Fruit fly (Drosophila melanogaster) whole organism, embryonic: ENCODE measurements around the gene Mkp3.

Experiments
- Aef1 ChIP-seq: fragments of 200-800 bp; sonication (Bioruptor generic); IDR thresholded peaks from 3 replicates; pipeline ENCODE4 v1.3.6; 2022; ENCODE audit warnings: missing biosample characterization, missing genetic modification characterization
- Atf-2 ChIP-seq: fragments of 200-800 bp; sonication (Bioruptor generic); optimal IDR thresholded peaks from 2 replicates; lab custom pipeline; 2016; ENCODE audit warnings: missing biosample characterization, missing genetic modification characterization
- Atf6 ChIP-seq: fragments of 200-800 bp; sonication (Bioruptor generic); IDR thresholded peaks from 2 replicates; pipeline ENCODE4 v1.3.6; 2022; ENCODE audit warnings: missing biosample characterization, missing genetic modification characterization
- Awh ChIP-seq: fragments of 200-800 bp; sonication (Bioruptor generic); IDR thresholded peaks from 2 replicates; pipeline ENCODE4, ENCODE4 v1.3.6; 2022; ENCODE audit warnings: missing biosample characterization, missing genetic modification characterization
- Blimp-1 ChIP-seq: fragments of 200-800 bp; sonication (Bioruptor generic); optimal IDR thresholded peaks from 3 replicates; lab custom pipeline; 2018; ENCODE audit warnings: missing biosample characterization, missing genetic modification characterization, mild to moderate bottlenecking, moderate library complexity, missing genetic modification reagents
- CG1024 ChIP-seq: fragments of 200-800 bp; sonication (Bioruptor generic); IDR thresholded peaks from 2 replicates; pipeline ENCODE4 v1.3.6; 2022; ENCODE audit warnings: missing biosample characterization, missing genetic modification characterization
- CG11695 ChIP-seq: fragments of 200-800 bp; sonication (Bioruptor generic); IDR thresholded peaks from 3 replicates; pipeline ENCODE4 v1.3.6; 2022; ENCODE audit warnings: missing biosample characterization, missing genetic modification characterization
- CG12155 ChIP-seq: fragments of 200-800 bp; sonication (Bioruptor generic); optimal IDR thresholded peaks from 3 replicates; lab custom pipeline; 2016; ENCODE audit warnings: missing biosample characterization, missing genetic modification characterization
- CG16815 ChIP-seq: fragments of 200-800 bp; sonication (Bioruptor generic); optimal IDR thresholded peaks from 3 replicates; lab custom pipeline; 2017; ENCODE audit warnings: missing biosample characterization, mild to moderate bottlenecking, missing genetic modification characterization
- CG17385 ChIP-seq: fragments of 200-800 bp; sonication (Bioruptor generic); optimal IDR thresholded peaks from 3 replicates; lab custom pipeline; 2018; ENCODE audit warnings: missing biosample characterization, mild to moderate bottlenecking, missing genetic modification characterization
- CG2712 ChIP-seq: fragments of 200-800 bp; optimal IDR thresholded peaks from 3 replicates; lab custom pipeline; 2019; ENCODE audit warnings: missing biosample characterization, mild to moderate bottlenecking, missing genetic modification characterization, moderate library complexity
- CG33213 ChIP-seq: fragments of 200-800 bp; sonication (Bioruptor generic); optimal IDR thresholded peaks from 3 replicates; lab custom pipeline; 2016; ENCODE audit warnings: missing biosample characterization, missing genetic modification characterization
- CG3995 ChIP-seq: fragments of 200-800 bp; sonication (Bioruptor generic); optimal IDR thresholded peaks from 3 replicates; lab custom pipeline; 2016; ENCODE audit warnings: missing biosample characterization, missing genetic modification characterization
- CG6654 ChIP-seq: fragments of 200-800 bp; sonication (Bioruptor generic); optimal IDR thresholded peaks from 2 replicates; lab custom pipeline; 2017; ENCODE audit warnings: missing biosample characterization, mild to moderate bottlenecking, missing genetic modification characterization
- CG7357 ChIP-seq: fragments of 200-800 bp; sonication (Bioruptor generic); IDR thresholded peaks from 3 replicates; pipeline ENCODE4 v1.3.6; 2022; ENCODE audit warnings: missing biosample characterization, missing genetic modification characterization
- CG7786 ChIP-seq: fragments of 200-800 bp; sonication (Bioruptor generic); optimal IDR thresholded peaks from 2 replicates; lab custom pipeline; 2016; ENCODE audit warnings: missing biosample characterization, missing genetic modification characterization
- CG8290 ChIP-seq, 3 experiments: fragments of 200-800 bp; sonication (Bioruptor generic); optimal IDR thresholded peaks; 2 replicates each; lab custom pipeline; 2016 to 2019; ENCODE audit warnings: missing biosample characterization in 3 of 3, missing genetic modification characterization in 3 of 3, mild to moderate bottlenecking in 2 of 3, moderate library complexity in 1 of 3
- CG9817 ChIP-seq: fragments of 200-800 bp; sonication (Bioruptor generic); optimal IDR thresholded peaks from 2 replicates; lab custom pipeline; 2018; ENCODE audit warnings: missing biosample characterization, mild to moderate bottlenecking, missing genetic modification characterization, moderate library complexity
- CHES-1-like ChIP-seq: fragments of 200-800 bp; sonication (Bioruptor generic); optimal IDR thresholded peaks from 2 replicates; lab custom pipeline; 2016; ENCODE audit warnings: missing biosample characterization, missing genetic modification characterization
- D19A ChIP-seq: fragments of 200-800 bp; optimal IDR thresholded peaks from 3 replicates; lab custom pipeline; 2019; ENCODE audit warnings: missing biosample characterization, mild to moderate bottlenecking, missing genetic modification characterization, moderate library complexity
- Dbx ChIP-seq: fragments of 200-800 bp; sonication (Bioruptor generic); IDR thresholded peaks from 3 replicates; pipeline ENCODE4 v1.3.6; 2022; ENCODE audit warnings: missing biosample characterization, missing genetic modification characterization
- Dll ChIP-seq: fragments of 200-800 bp; sonication (Bioruptor generic); IDR thresholded peaks from 4 replicates; pipeline ENCODE4 v1.3.6; 2022; ENCODE audit warnings: missing biosample characterization, missing genetic modification characterization; ENCODE audit not compliant: partially characterized antibody
- Hmx ChIP-seq: fragments of 200-800 bp; sonication (Bioruptor generic); optimal IDR thresholded peaks from 2 replicates; lab custom pipeline; 2016; ENCODE audit warnings: missing biosample characterization, missing genetic modification characterization
- Nf-YC ChIP-seq: fragments of 200-800 bp; optimal IDR thresholded peaks from 3 replicates; lab custom pipeline; 2019; ENCODE audit warnings: missing biosample characterization, mild to moderate bottlenecking, missing genetic modification characterization, moderate library complexity
- Oli ChIP-seq: fragments of 200-800 bp; sonication (Bioruptor generic); optimal IDR thresholded peaks from 2 replicates; lab custom pipeline; 2018; ENCODE audit warnings: missing biosample characterization, mild to moderate bottlenecking, missing genetic modification characterization, moderate library complexity
- Spps ChIP-seq: fragments of 200-800 bp; sonication (Bioruptor generic); optimal IDR thresholded peaks from 2 replicates; lab custom pipeline; 2018; ENCODE audit warnings: missing biosample characterization, mild to moderate bottlenecking, missing genetic modification characterization
- Xbp1 ChIP-seq: fragments of 200-800 bp; sonication (Bioruptor generic); optimal IDR thresholded peaks from 3 replicates; lab custom pipeline; 2016; ENCODE audit warnings: missing biosample characterization, mild to moderate bottlenecking, missing genetic modification characterization
- amos ChIP-seq: fragments of 200-800 bp; sonication (Bioruptor generic); IDR thresholded peaks from 2 replicates; pipeline ENCODE4 v1.3.6; 2022; ENCODE audit warnings: missing biosample characterization, missing genetic modification characterization; ENCODE audit not compliant: partially characterized antibody
- ap ChIP-seq: fragments of 200-800 bp; sonication (Bioruptor generic); IDR thresholded peaks from 2 replicates; pipeline ENCODE4 v1.3.6; 2022; ENCODE audit warnings: missing biosample characterization, missing genetic modification characterization
- bowl ChIP-seq: fragments of 200-800 bp; sonication (Bioruptor generic); IDR thresholded peaks from 2 replicates; pipeline ENCODE4 v1.3.6; 2022; ENCODE audit warnings: missing biosample characterization, missing genetic modification characterization
- cad ChIP-seq: fragments of >200 bp; optimal IDR thresholded peaks from 2 replicates; lab custom pipeline; 2017; ENCODE audit warnings: missing biosample characterization, missing genetic modification characterization
- chif ChIP-seq, 2 experiments: fragments of 200-800 bp; sonication (Bioruptor generic); optimal IDR thresholded peaks; 3 replicates each; lab custom pipeline; 2016; ENCODE audit warnings: missing biosample characterization in 2 of 2, missing genetic modification characterization in 2 of 2
- chn ChIP-seq: fragments of 200-800 bp; sonication (Bioruptor generic); optimal IDR thresholded peaks from 2 replicates; lab custom pipeline; 2016; ENCODE audit warnings: missing biosample characterization, missing genetic modification characterization
- emc ChIP-seq: fragments of 200-800 bp; sonication (Bioruptor generic); optimal IDR thresholded peaks from 2 replicates; lab custom pipeline; 2016; ENCODE audit warnings: missing biosample characterization, missing genetic modification characterization
- eve ChIP-seq, 2 experiments: fragments of >200 bp; optimal IDR thresholded peaks; 2 replicates each; lab custom pipeline; 2017; ENCODE audit warnings: missing biosample characterization in 2 of 2, missing genetic modification characterization in 2 of 2
- inv ChIP-seq: fragments of 200-800 bp; sonication (Bioruptor generic); IDR thresholded peaks from 2 replicates; pipeline ENCODE4 v1.3.6; 2022; ENCODE audit warnings: missing biosample characterization, missing genetic modification characterization; ENCODE audit not compliant: partially characterized antibody
- klu ChIP-seq: fragments of 200-800 bp; sonication (Bioruptor generic); IDR thresholded peaks from 2 replicates; pipeline ENCODE4 v1.3.6; 2022; ENCODE audit warnings: missing biosample characterization, missing genetic modification characterization
- lmd ChIP-seq: fragments of 200-800 bp; sonication (Bioruptor generic); IDR thresholded peaks from 2 replicates; pipeline ENCODE4 v1.3.6; 2022; ENCODE audit warnings: missing biosample characterization, missing genetic modification characterization
- maf-S ChIP-seq: fragments of 200-800 bp; sonication (Bioruptor generic); optimal IDR thresholded peaks from 2 replicates; lab custom pipeline; 2016; ENCODE audit warnings: missing biosample characterization, missing genetic modification characterization
- mld ChIP-seq: fragments of 200-800 bp; sonication (Bioruptor generic); IDR thresholded peaks from 3 replicates; pipeline ENCODE4 v1.3.6; 2022; ENCODE audit warnings: missing biosample characterization, missing genetic modification characterization; ENCODE audit not compliant: partially characterized antibody
- nmo ChIP-seq: fragments of 200-800 bp; sonication (Bioruptor generic); optimal IDR thresholded peaks from 2 replicates; lab custom pipeline; 2018; ENCODE audit warnings: missing biosample characterization, mild to moderate bottlenecking, missing genetic modification characterization, moderate library complexity
- psq ChIP-seq: fragments of 200-800 bp; sonication (Bioruptor generic); optimal IDR thresholded peaks from 2 replicates; lab custom pipeline; 2017; ENCODE audit warnings: missing biosample characterization, missing genetic modification characterization
- ro ChIP-seq: fragments of 200-800 bp; sonication (Bioruptor generic); IDR thresholded peaks from 2 replicates; pipeline ENCODE4 v1.3.6; 2022; ENCODE audit warnings: missing biosample characterization, missing genetic modification characterization
- sens ChIP-seq: fragments of 200-800 bp; sonication (Bioruptor generic); peaks from one replicate; lab custom pipeline; 2016; ENCODE audit warnings: missing biosample characterization, missing genetic modification characterization
- slbo ChIP-seq: fragments of 200-800 bp; sonication (Bioruptor generic); IDR thresholded peaks from 2 replicates; pipeline ENCODE4 v1.3.6; 2022; ENCODE audit warnings: missing biosample characterization, missing genetic modification characterization
- tin ChIP-seq: fragments of 200-800 bp; sonication (Bioruptor generic); optimal IDR thresholded peaks from 3 replicates; lab custom pipeline; 2016; ENCODE audit warnings: missing biosample characterization, missing genetic modification characterization
- twi ChIP-seq: fragments of 200-800 bp; optimal IDR thresholded peaks from 2 replicates; lab custom pipeline; 2019; ENCODE audit warnings: missing biosample characterization, mild to moderate bottlenecking, missing genetic modification characterization, moderate library complexity
- unc-4 ChIP-seq: fragments of 200-800 bp; sonication (Bioruptor generic); IDR thresholded peaks from 2 replicates; pipeline ENCODE4 v1.3.6; 2022; ENCODE audit warnings: missing biosample characterization, missing genetic modification characterization; ENCODE audit not compliant: partially characterized antibody
- zen ChIP-seq: fragments of 200-800 bp; sonication (Bioruptor generic); optimal IDR thresholded peaks from 3 replicates; lab custom pipeline; 2018; ENCODE audit warnings: missing biosample characterization, mild to moderate bottlenecking, missing genetic modification characterization, moderate library complexity
- zfh1 ChIP-seq: fragments of 200-800 bp; sonication (Bioruptor generic); IDR thresholded peaks from 3 replicates; pipeline ENCODE4 v1.3.6; 2022; ENCODE audit warnings: missing biosample characterization, missing genetic modification characterization
- zfh2 ChIP-seq: fragments of 200-800 bp; sonication (Bioruptor generic); optimal IDR thresholded peaks from 2 replicates; lab custom pipeline; 2016; ENCODE audit warnings: missing biosample characterization, missing genetic modification characterization

Gene Mkp3

dm6 chr3L:19097665-19098082, 11.4 kb upstream of the Mkp3 start, which contains the start of the genes Naxd and CG14079 (continued):
- TF ChIP-seq CG7357 (peak; percentile 75), CG6654 (no peak), CG7786 (peak; percentile 23), CG17385 (GFP tag; lab: Kevin White, UChicago) (no peak), eve (GFP tag; optimal IDR thresholded peaks at IDR 0.05; lab: Kevin White, UChicago) (no peak), CG12155 (GFP tag; lab: Kevin White, UChicago) (peak; percentile 48), slbo (peak; percentile 87), zfh1 (peak; percentile 55; the same call in 2 of the 3 replicates), unc-4 (GFP tag; lab: Robert Waterston, UW) (no peak), Nf-YC (tag; lab: Kevin White, UChicago) (no peak), Hmx (no peak), klu (GFP tag; lab: Robert Waterston, UW) (peak; percentile 31; the same call in 1 of the 2 replicates), D19A (peak; percentile 55), Dll (GFP tag; lab: Robert Waterston, UW) (peak; percentile 39; the same call in 1 of the 4 replicates), CHES-1-like (GFP tag; lab: Kevin White, UChicago) (peak; percentile 24), CG1024 (GFP tag; lab: Robert Waterston, UW) (no peak), twi (tag; lab: Kevin White, UChicago) (peak; percentile 33), CG8290 (GFP tag; optimal IDR thresholded peaks at IDR 0.05; lab: Kevin White, UChicago) (no peak), CG8290 (tag; optimal IDR thresholded peaks at IDR 0.05; lab: Kevin White, UChicago) (peak in 1 of 2 experiments; percentile 25), lmd (GFP tag; lab: Robert Waterston, UW) (peak; percentile 59), emc (no peak), CG33213 (GFP tag; lab: Kevin White, UChicago) (no peak), sens (GFP tag; lab: Kevin White, UChicago) (peak; percentile 79), bowl (GFP tag; lab: Robert Waterston, UW) (no peak), Atf-2 (GFP tag; lab: Kevin White, UChicago) (peak; percentile 5), psq (GFP tag; lab: Kevin White, UChicago) (peak; percentile 16), Atf6 (GFP tag; lab: Robert Waterston, UW) (peak; percentile 80), CG9817 (peak; percentile 78), maf-S (GFP tag; lab: Kevin White, UChicago) (no peak), zfh2 (peak; percentile 42), CG2712 (peak; percentile 73), Awh (peak; percentile 64; the same call in 1 of the 2 replicates), Oli (tag; lab: Kevin White, UChicago) (peak; percentile 62), Spps (tag; lab: Kevin White, UChicago) (peak; percentile 21), Dbx (0 out of 3 replicates have a peak, but pooled peaks have one; percentile 17), CG11695 (GFP tag; lab: Robert Waterston, UW) (peak; percentile 49; the same call in 1 of the 3 replicates), amos (GFP tag; lab: Robert Waterston, UW) (no peak; the same call in 1 of the 2 replicates), CG3995 (GFP tag; lab: Kevin White, UChicago) (peak; percentile 83), chn (no peak), ap (GFP tag; lab: Robert Waterston, UW) (peak; percentile 68), ro (GFP tag; lab: Robert Waterston, UW) (no peak), tin (GFP tag; lab: Kevin White, UChicago) (peak; percentile 37), chif (GFP tag; optimal IDR thresholded peaks at IDR 0.05; lab: Kevin White, UChicago) (peak in 1 of 2 experiments; percentile 18), Blimp-1 (GFP tag; lab: Kevin White, UChicago) (peak; percentile 60), inv (GFP tag; lab: Robert Waterston, UW) (no peak; the same call in 1 of the 2 replicates), cad (GFP tag; lab: Kevin White, UChicago) (no peak), CG16815 (GFP tag; lab: Kevin White, UChicago) (peak; percentile 58), nmo (GFP tag; lab: Kevin White, UChicago) (peak; percentile 85), Aef1 (GFP tag; lab: Robert Waterston, UW) (peak; percentile 59), mld (no peak), zen (tag; lab: Kevin White, UChicago) (no peak), Xbp1 (GFP tag; lab: Kevin White, UChicago) (peak; percentile 77)
